Fruit fly (Drosophila melanogaster): ENCODE data around the gene Mettl4.

Mettl4 gene

dm6 chr3R:16647716-16648016, 3.3 kb downstream of the Mettl4 start:
- no peak for TF ChIP-seq h (optimal IDR thresholded peaks at IDR 0.05)
- TF ChIP-seq Myc (optimal IDR thresholded peaks at IDR 0.05), result no peak
- no peak for TF ChIP-seq insv (optimal IDR thresholded peaks at IDR 0.05)
- TF ChIP-seq ttk (optimal IDR thresholded peaks at IDR 0.05), result no peak
- TF ChIP-seq psq (optimal IDR thresholded peaks at IDR 0.05), result no peak
- TF ChIP-seq Sin3A (optimal IDR thresholded peaks at IDR 0.05), result no peak

- no peak for TF ChIP-seq Myc (optimal IDR thresholded peaks at IDR 0.05)
- no peak for TF ChIP-seq Sin3A (optimal IDR thresholded peaks at IDR 0.05)
- TF ChIP-seq h (optimal IDR thresholded peaks at IDR 0.05), result no peak
- no peak for TF ChIP-seq psq (optimal IDR thresholded peaks at IDR 0.05)
- no peak for TF ChIP-seq ttk (optimal IDR thresholded peaks at IDR 0.05)
- TF ChIP-seq insv (optimal IDR thresholded peaks at IDR 0.05), result no peak
Observed at dm6 chr3R:16646952-16647715, 3.8 kb downstream of the Mettl4 start, which contains the start of the genes CG10324 and CCT3. Gene CG10324, minus strand, starts transcription at chr3R:16647004. Gene CCT3, plus strand, starts transcription at chr3R:16647605.

- no peak for TF ChIP-seq ttk (optimal IDR thresholded peaks at IDR 0.05)
- TF ChIP-seq Sin3A (optimal IDR thresholded peaks at IDR 0.05), result no peak
- TF ChIP-seq h (optimal IDR thresholded peaks at IDR 0.05), result no peak
- no peak for TF ChIP-seq psq (optimal IDR thresholded peaks at IDR 0.05)
- TF ChIP-seq Myc (optimal IDR thresholded peaks at IDR 0.05), result no peak
- no peak for TF ChIP-seq insv (optimal IDR thresholded peaks at IDR 0.05)
Observed at dm6 chr3R:16643591-16643990, 7.4 kb downstream of the Mettl4 start, which contains the start of gene Arl6IP1. Gene Arl6IP1, plus strand, starts transcription at chr3R:16643605.

dm6 chr3R:16640005-16640408, 10.9 kb downstream of the Mettl4 start, which contains the start of gene nonA-l:
Gene nonA-l, plus strand, starts transcription at chr3R:16640205.
- no peak for TF ChIP-seq h (optimal IDR thresholded peaks at IDR 0.05)
- no peak for TF ChIP-seq ttk (optimal IDR thresholded peaks at IDR 0.05)
- no peak for TF ChIP-seq Myc (optimal IDR thresholded peaks at IDR 0.05)
- no peak for TF ChIP-seq insv (optimal IDR thresholded peaks at IDR 0.05)
- no peak for TF ChIP-seq psq (optimal IDR thresholded peaks at IDR 0.05)
- no peak for TF ChIP-seq Sin3A (optimal IDR thresholded peaks at IDR 0.05)

dm6 chr3R:16632698-16633097, 18.3 kb downstream of the Mettl4 start:
- TF ChIP-seq psq (optimal IDR thresholded peaks at IDR 0.05) (no peak), Myc (optimal IDR thresholded peaks at IDR 0.05) (no peak), ttk (optimal IDR thresholded peaks at IDR 0.05) (no peak), h (optimal IDR thresholded peaks at IDR 0.05) (no peak), Sin3A (optimal IDR thresholded peaks at IDR 0.05) (no peak), insv (optimal IDR thresholded peaks at IDR 0.05) (no peak)

- TF ChIP-seq psq (optimal IDR thresholded peaks at IDR 0.05), result no peak
- TF ChIP-seq Sin3A (optimal IDR thresholded peaks at IDR 0.05), result no peak
- no peak for TF ChIP-seq insv (optimal IDR thresholded peaks at IDR 0.05)
- TF ChIP-seq Myc (optimal IDR thresholded peaks at IDR 0.05), result no peak
- no peak for TF ChIP-seq h (optimal IDR thresholded peaks at IDR 0.05)
- TF ChIP-seq ttk (optimal IDR thresholded peaks at IDR 0.05), result no peak
Observed at dm6 chr3R:16630564-16630963, 20.4 kb downstream of the Mettl4 start.

- TF ChIP-seq ttk (optimal IDR thresholded peaks at IDR 0.05) (no peak), insv (optimal IDR thresholded peaks at IDR 0.05) (no peak), Sin3A (optimal IDR thresholded peaks at IDR 0.05) (no peak), psq (optimal IDR thresholded peaks at IDR 0.05) (no peak), Myc (optimal IDR thresholded peaks at IDR 0.05) (no peak), h (optimal IDR thresholded peaks at IDR 0.05) (no peak)
Observed at dm6 chr3R:16626899-16627432, 24.0 kb downstream of the Mettl4 start.

- no peak for TF ChIP-seq ttk (optimal IDR thresholded peaks at IDR 0.05)
- no peak for TF ChIP-seq psq (optimal IDR thresholded peaks at IDR 0.05)
- no peak for TF ChIP-seq Sin3A (optimal IDR thresholded peaks at IDR 0.05)
- TF ChIP-seq insv (optimal IDR thresholded peaks at IDR 0.05), result no peak
- no peak for TF ChIP-seq h (optimal IDR thresholded peaks at IDR 0.05)
- TF ChIP-seq Myc (optimal IDR thresholded peaks at IDR 0.05), result no peak
Observed at dm6 chr3R:16625844-16626430, 25.0 kb downstream of the Mettl4 start.

dm6 chr3R:16624750-16625549, 26.0 kb downstream of the Mettl4 start, which contains the start of gene Fas1:
Gene Fas1, plus strand, starts transcription at chr3R:16625238.
- no peak for TF ChIP-seq Myc (optimal IDR thresholded peaks at IDR 0.05)
- no peak for TF ChIP-seq Sin3A (optimal IDR thresholded peaks at IDR 0.05)
- no peak for TF ChIP-seq insv (optimal IDR thresholded peaks at IDR 0.05)
- TF ChIP-seq ttk (optimal IDR thresholded peaks at IDR 0.05), result no peak
- TF ChIP-seq h (optimal IDR thresholded peaks at IDR 0.05), result no peak
- TF ChIP-seq psq (optimal IDR thresholded peaks at IDR 0.05), result no peak

dm6 chr3R:16624371-16624749, 26.6 kb downstream of the Mettl4 start, which contains the start of gene Ccdc114:
Gene Ccdc114, minus strand, starts transcription at chr3R:16624717.
- no peak for TF ChIP-seq insv (optimal IDR thresholded peaks at IDR 0.05)
- no peak for TF ChIP-seq psq (optimal IDR thresholded peaks at IDR 0.05)
- TF ChIP-seq h (optimal IDR thresholded peaks at IDR 0.05), result no peak
- no peak for TF ChIP-seq Sin3A (optimal IDR thresholded peaks at IDR 0.05)
- no peak for TF ChIP-seq ttk (optimal IDR thresholded peaks at IDR 0.05)
- TF ChIP-seq Myc (optimal IDR thresholded peaks at IDR 0.05), result no peak

- no peak for TF ChIP-seq Sin3A (optimal IDR thresholded peaks at IDR 0.05)
- no peak for TF ChIP-seq psq (optimal IDR thresholded peaks at IDR 0.05)
- TF ChIP-seq Myc (optimal IDR thresholded peaks at IDR 0.05), result no peak
- TF ChIP-seq ttk (optimal IDR thresholded peaks at IDR 0.05), result no peak
- TF ChIP-seq insv (optimal IDR thresholded peaks at IDR 0.05), result no peak
- TF ChIP-seq h (optimal IDR thresholded peaks at IDR 0.05), result no peak
Observed at dm6 chr3R:16620478-16620877, 30.5 kb downstream of the Mettl4 start, which contains the start of gene CG14893. Gene CG14893, plus strand, starts transcription at chr3R:16620778.
